Fruit fly (Drosophila melanogaster): Measurements from ENCODE around the gene exex.
A peak's percentile ranks its signal among the peaks of the same experiment; 100 is the strongest.

Gene exex

DNA sequence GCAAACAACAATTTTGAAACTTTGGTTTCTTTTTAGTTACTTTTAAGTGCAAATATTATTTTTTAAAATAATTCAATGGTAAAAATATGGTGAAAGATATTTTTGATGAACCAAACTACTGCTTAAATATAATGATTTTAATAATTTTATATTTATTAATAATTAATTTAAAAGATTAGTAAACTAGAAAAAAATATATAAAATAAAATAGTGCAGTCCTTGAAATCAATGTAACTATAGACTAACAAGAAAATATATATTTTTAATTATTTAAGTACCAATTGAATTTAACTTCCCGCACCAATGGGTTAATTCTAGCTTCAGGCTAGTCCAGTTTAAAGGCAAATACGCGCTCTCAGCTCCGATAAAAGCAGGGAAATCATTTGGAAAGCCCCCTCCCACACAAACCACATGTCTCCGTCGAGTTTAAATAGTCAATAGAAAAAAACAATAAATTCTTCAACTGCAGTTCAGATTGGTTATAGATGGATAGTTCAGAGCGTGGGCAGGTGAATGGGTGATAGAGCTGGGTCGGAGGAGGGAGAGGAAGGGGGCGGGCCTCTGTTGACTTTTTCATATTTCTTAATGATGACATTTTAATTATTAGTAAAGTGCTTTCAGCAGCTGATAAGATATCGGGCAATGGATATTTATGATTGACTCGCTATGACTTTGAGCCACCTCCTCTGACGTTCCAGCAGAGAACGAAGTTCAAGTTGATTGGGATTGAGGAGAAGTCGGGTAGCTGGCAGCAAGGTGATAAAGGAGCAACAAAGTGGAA, 14.2 kb downstream of the exex start (continued):
- TF ChIP-seq ATbp (GFP tag; optimal IDR thresholded peaks at IDR 0.05) (peak; percentile 17), CG2116 (GFP tag; optimal IDR thresholded peaks at IDR 0.05) (no peak), crc (GFP tag; optimal IDR thresholded peaks at IDR 0.05) (no peak), Dek (tag; optimal IDR thresholded peaks at IDR 0.05) (no peak), CG7839 (tag; optimal IDR thresholded peaks at IDR 0.05) (peak; percentile 44), CG12769 (tag; optimal IDR thresholded peaks at IDR 0.05) (peak; percentile 5), fd64A (GFP tag; optimal IDR thresholded peaks at IDR 0.05) (peak; percentile 71), CoRest (tag; optimal IDR thresholded peaks at IDR 0.05) (peak; percentile 57), lab (GFP tag; optimal IDR thresholded peaks at IDR 0.05) (peak; percentile 23), Sox100B (GFP tag; optimal IDR thresholded peaks at IDR 0.05) (peak; percentile 54), nom (GFP tag; optimal IDR thresholded peaks at IDR 0.05) (peak; percentile 17), D19A (tag; optimal IDR thresholded peaks at IDR 0.05) (peak; percentile 44), CG7556 (GFP tag; optimal IDR thresholded peaks at IDR 0.05) (peak; percentile 52), CG11504 (tag; optimal IDR thresholded peaks at IDR 0.05) (peak; percentile 73), CG6175 (GFP tag; IDR thresholded peaks at IDR 0.05) (no peak), CG11696 (GFP tag; IDR thresholded peaks at IDR 0.05) (no peak), CG5180 (GFP tag; optimal IDR thresholded peaks at IDR 0.05) (no peak), onecut (GFP tag; IDR thresholded peaks at IDR 0.05) (peak; percentile 29; the same call in 1 of the 2 replicates), Ssrp (tag; optimal IDR thresholded peaks at IDR 0.05) (peak; percentile 14), dmrt99B (tag; optimal IDR thresholded peaks at IDR 0.05) (peak; percentile 59), sr (GFP tag; IDR thresholded peaks at IDR 0.05) (0 out of 3 replicates have a peak, but pooled peaks have one; percentile 37), Med (GFP tag) (peak; percentile 44), bcd (GFP tag; optimal IDR thresholded peaks at IDR 0.05) (peak; percentile 7), lov (optimal IDR thresholded peaks at IDR 0.05) (no peak), lov (GFP tag; IDR thresholded peaks at IDR 0.05) (no peak), phol (tag; optimal IDR thresholded peaks at IDR 0.05) (peak; percentile 54), sens (GFP tag) (peak; percentile 71), ci (GFP tag; IDR thresholded peaks at IDR 0.05) (0 out of 3 replicates have a peak, but pooled peaks have one; percentile 47), gem (tag; optimal IDR thresholded peaks at IDR 0.05) (peak; percentile 62), CG12391 (tag; optimal IDR thresholded peaks at IDR 0.05) (peak; percentile 33), chinmo (GFP tag; IDR thresholded peaks at IDR 0.05; ENCODE audit: partially characterized antibody) (0 out of 4 replicates have a peak, but pooled peaks have one; percentile 29), CG7745 (tag; optimal IDR thresholded peaks at IDR 0.05) (peak; percentile 47), CG8924 (tag; optimal IDR thresholded peaks at IDR 0.05) (peak; percentile 50), nerfin-1 (tag; optimal IDR thresholded peaks at IDR 0.05) (peak; percentile 8), Fer3 (tag; optimal IDR thresholded peaks at IDR 0.05) (no peak), CG2678 (tag; optimal IDR thresholded peaks at IDR 0.05) (peak; percentile 70), NFAT (GFP tag; IDR thresholded peaks at IDR 0.05) (no peak), ase (GFP tag; IDR thresholded peaks at IDR 0.05) (no peak), CG2202 (tag; optimal IDR thresholded peaks at IDR 0.05) (peak; percentile 24), CG9932 (GFP tag; IDR thresholded peaks at IDR 0.05) (no peak), Gsc (GFP tag; IDR thresholded peaks at IDR 0.05) (no peak), salm (tag; optimal IDR thresholded peaks at IDR 0.05) (peak; percentile 84), Drgx (GFP tag; IDR thresholded peaks at IDR 0.05) (0 out of 2 replicates have a peak, but pooled peaks have one; percentile 18), ara (GFP tag; IDR thresholded peaks at IDR 0.05) (no peak), CG13287 (GFP tag; IDR thresholded peaks at IDR 0.05; ENCODE audit: partially characterized antibody) (no peak), CG1603 (tag; optimal IDR thresholded peaks at IDR 0.05) (peak; percentile 15), MTF-1 (GFP tag; optimal IDR thresholded peaks at IDR 0.05; ENCODE audit: borderline replicate concordance) (peak; percentile 2), CG9437 (GFP tag; optimal IDR thresholded peaks at IDR 0.05) (peak; percentile 26)

All from whole organism, embryonic.